Fruit fly (Drosophila melanogaster): ENCODE results near the gene CG4281.
A peak's percentile ranks its signal among the peaks of the same experiment; 100 is the strongest.

Gene CG4281

dm6 chrX:2103859-2104258 is 38.9 kb upstream of the CG4281 start:
- TF ChIP-seq sv (GFP tag; optimal IDR thresholded peaks at IDR 0.05) (no peak), OdsH (GFP tag; optimal IDR thresholded peaks at IDR 0.05) (no peak), Hr78 (GFP tag; optimal IDR thresholded peaks at IDR 0.05) (no peak), tai (GFP tag; optimal IDR thresholded peaks at IDR 0.05) (no peak), rgr (GFP tag; optimal IDR thresholded peaks at IDR 0.05) (no peak), Vsx2 (GFP tag; optimal IDR thresholded peaks at IDR 0.05; ENCODE audit: partially characterized antibody) (no peak), HLH106 (tag; optimal IDR thresholded peaks at IDR 0.05) (no peak), Rel (GFP tag; optimal IDR thresholded peaks at IDR 0.05) (no peak), Rel (tag; optimal IDR thresholded peaks at IDR 0.05) (no peak), N (GFP tag; optimal IDR thresholded peaks at IDR 0.05) (no peak), CG32264 (GFP tag; optimal IDR thresholded peaks at IDR 0.05) (no peak), h (GFP tag; optimal IDR thresholded peaks at IDR 0.05) (no peak), Dif (GFP tag; optimal IDR thresholded peaks at IDR 0.05; ENCODE audit: partially characterized antibody) (no peak), Jra (GFP tag; optimal IDR thresholded peaks at IDR 0.05) (no peak), Hnf4 (GFP tag; optimal IDR thresholded peaks at IDR 0.05) (no peak), brk (GFP tag; optimal IDR thresholded peaks at IDR 0.05) (no peak), Myc (optimal IDR thresholded peaks at IDR 0.05) (no peak)

dm6 chrX:2098267-2098666 is 33.3 kb upstream of the CG4281 start:
- no peak for TF ChIP-seq Hr78 (GFP tag; optimal IDR thresholded peaks at IDR 0.05)
- TF ChIP-seq OdsH (GFP tag; optimal IDR thresholded peaks at IDR 0.05): no peak
- TF ChIP-seq Hnf4 (GFP tag; optimal IDR thresholded peaks at IDR 0.05): no peak
- no peak for TF ChIP-seq woc (GFP tag; optimal IDR thresholded peaks at IDR 0.05)
- TF ChIP-seq N (GFP tag; optimal IDR thresholded peaks at IDR 0.05): no peak
- TF ChIP-seq Dif (GFP tag; optimal IDR thresholded peaks at IDR 0.05; ENCODE audit: partially characterized antibody): no peak
- TF ChIP-seq sv (GFP tag; optimal IDR thresholded peaks at IDR 0.05): no peak
- no peak for TF ChIP-seq Myc (optimal IDR thresholded peaks at IDR 0.05)
- no peak for TF ChIP-seq Rel (GFP tag; optimal IDR thresholded peaks at IDR 0.05)
- no peak for TF ChIP-seq Rel (tag; optimal IDR thresholded peaks at IDR 0.05)
- TF ChIP-seq Hr83 (GFP tag; optimal IDR thresholded peaks at IDR 0.05; ENCODE audit: poor library complexity, severe bottlenecking): no peak
- TF ChIP-seq dmrt93B (GFP tag; optimal IDR thresholded peaks at IDR 0.05): no peak
- no peak for TF ChIP-seq usp (GFP tag; optimal IDR thresholded peaks at IDR 0.05)
- no peak for TF ChIP-seq Abd-B (GFP tag; optimal IDR thresholded peaks at IDR 0.05)

dm6 chrX:2096341-2096740 is 31.4 kb upstream of the CG4281 start:
- TF ChIP-seq sv (GFP tag; optimal IDR thresholded peaks at IDR 0.05) (no peak), GATAd (GFP tag; optimal IDR thresholded peaks at IDR 0.05) (no peak), CG32264 (GFP tag; optimal IDR thresholded peaks at IDR 0.05) (no peak), Vsx2 (GFP tag; optimal IDR thresholded peaks at IDR 0.05; ENCODE audit: partially characterized antibody) (no peak), fru (GFP tag; optimal IDR thresholded peaks at IDR 0.05) (no peak), usp (GFP tag; optimal IDR thresholded peaks at IDR 0.05) (no peak), tai (GFP tag; optimal IDR thresholded peaks at IDR 0.05) (no peak), rgr (GFP tag; optimal IDR thresholded peaks at IDR 0.05) (no peak), pan (optimal IDR thresholded peaks at IDR 0.05) (no peak), dmrt93B (GFP tag; optimal IDR thresholded peaks at IDR 0.05) (no peak), HLH106 (tag; optimal IDR thresholded peaks at IDR 0.05) (no peak), Dif (GFP tag; optimal IDR thresholded peaks at IDR 0.05; ENCODE audit: partially characterized antibody) (no peak), ey (GFP tag; optimal IDR thresholded peaks at IDR 0.05) (no peak), dl (GFP tag; optimal IDR thresholded peaks at IDR 0.05; ENCODE audit: insufficient read depth in 1 of 2, partially characterized antibody in 2 of 2) (no peak), N (GFP tag; optimal IDR thresholded peaks at IDR 0.05) (no peak), dsf (GFP tag; optimal IDR thresholded peaks at IDR 0.05; ENCODE audit: borderline replicate concordance) (no peak), foxo (GFP tag; optimal IDR thresholded peaks at IDR 0.05) (no peak), lola (GFP tag; optimal IDR thresholded peaks at IDR 0.05) (no peak), Mio (GFP tag; optimal IDR thresholded peaks at IDR 0.05) (no peak), Hr83 (GFP tag; optimal IDR thresholded peaks at IDR 0.05; ENCODE audit: poor library complexity, severe bottlenecking) (no peak)

- TF ChIP-seq foxo (GFP tag; optimal IDR thresholded peaks at IDR 0.05) (peak in 1 of 2 experiments; percentile 50), dl (GFP tag; optimal IDR thresholded peaks at IDR 0.05; ENCODE audit: insufficient read depth in 1 of 2, partially characterized antibody in 2 of 2) (no peak), OdsH (GFP tag; optimal IDR thresholded peaks at IDR 0.05) (no peak), Hr78 (GFP tag; optimal IDR thresholded peaks at IDR 0.05) (no peak), HLH106 (tag; optimal IDR thresholded peaks at IDR 0.05) (peak; percentile 5), Hnf4 (GFP tag; optimal IDR thresholded peaks at IDR 0.05) (peak; percentile 91), dsf (GFP tag; optimal IDR thresholded peaks at IDR 0.05; ENCODE audit: borderline replicate concordance) (no peak), Rel (GFP tag; optimal IDR thresholded peaks at IDR 0.05) (no peak), Rel (tag; optimal IDR thresholded peaks at IDR 0.05) (peak; percentile 3), h (GFP tag; optimal IDR thresholded peaks at IDR 0.05) (peak; percentile 23), woc (GFP tag; optimal IDR thresholded peaks at IDR 0.05) (no peak), Dfd (GFP tag; optimal IDR thresholded peaks at IDR 0.05) (peak; percentile 82), Jra (GFP tag; optimal IDR thresholded peaks at IDR 0.05) (peak; percentile 35), usp (GFP tag; optimal IDR thresholded peaks at IDR 0.05) (no peak), fru (GFP tag; optimal IDR thresholded peaks at IDR 0.05) (no peak), N (GFP tag; optimal IDR thresholded peaks at IDR 0.05) (peak; percentile 75), jim (GFP tag; optimal IDR thresholded peaks at IDR 0.05) (peak; percentile 92), rgr (GFP tag; optimal IDR thresholded peaks at IDR 0.05) (peak; percentile 1), ey (GFP tag; optimal IDR thresholded peaks at IDR 0.05) (no peak), Hr83 (GFP tag; optimal IDR thresholded peaks at IDR 0.05; ENCODE audit: poor library complexity, severe bottlenecking) (peak; percentile 18), psq (GFP tag; optimal IDR thresholded peaks at IDR 0.05) (peak; percentile 33), Sp1 (GFP tag; optimal IDR thresholded peaks at IDR 0.05) (peak; percentile 63), sv (GFP tag; optimal IDR thresholded peaks at IDR 0.05) (peak; percentile 34)
These were observed 29.3 kb upstream of the CG4281 start, which contains the start of gene csw for dm6 chrX:2094072-2094761. Gene csw, plus strand, starts transcription at chrX:2094234.
